Fruit fly (Drosophila melanogaster) whole organism, adult: Measurements from ENCODE around the gene eIF3l.

ENCODE experiments used
- CG11617 ChIP-seq: fragments of 200-800 bp; sonication (Bioruptor generic); optimal IDR thresholded peaks from 2 replicates; lab custom pipeline; 2017; ENCODE audit warnings: mild to moderate bottlenecking, missing biosample characterization, missing genetic modification reagents, missing genetic modification characterization
- CG12768 ChIP-seq: fragments of 200-800 bp; sonication (Bioruptor generic); optimal IDR thresholded peaks from 2 replicates; lab custom pipeline; 2017; ENCODE audit warnings: missing biosample characterization, missing genetic modification characterization, mild to moderate bottlenecking, moderate library complexity, missing genetic modification reagents
- CG14711 ChIP-seq: fragments of 200-800 bp; sonication (Bioruptor generic); optimal IDR thresholded peaks from 2 replicates; lab custom pipeline; 2018; ENCODE audit warnings: missing biosample characterization, mild to moderate bottlenecking, missing genetic modification characterization, moderate library complexity
- CG1620 ChIP-seq: fragments of 200-800 bp; sonication (Bioruptor generic); optimal IDR thresholded peaks from 2 replicates; lab custom pipeline; 2016; ENCODE audit warnings: missing biosample characterization, missing genetic modification characterization
- CG33017 ChIP-seq: fragments of 200-800 bp; sonication (Bioruptor generic); optimal IDR thresholded peaks from 2 replicates; lab custom pipeline; 2018; ENCODE audit warnings: missing biosample characterization, mild to moderate bottlenecking, missing genetic modification characterization, moderate library complexity
- CG5204 ChIP-seq: fragments of 200-800 bp; sonication (Bioruptor generic); optimal IDR thresholded peaks from 2 replicates; lab custom pipeline; 2016; ENCODE audit warnings: missing biosample characterization, missing genetic modification characterization
- CG7045 ChIP-seq: fragments of 200-800 bp; sonication (Bioruptor generic); optimal IDR thresholded peaks from 2 replicates; lab custom pipeline; 2017; ENCODE audit warnings: missing biosample characterization, mild to moderate bottlenecking, missing genetic modification characterization
- CG7101 ChIP-seq: fragments of 200-800 bp; sonication (Bioruptor generic); optimal IDR thresholded peaks from 2 replicates; lab custom pipeline; 2018; ENCODE audit warnings: missing biosample characterization, mild to moderate bottlenecking, missing genetic modification characterization, moderate library complexity
- Clk ChIP-seq: fragments of 200-800 bp; sonication (Bioruptor generic); optimal IDR thresholded peaks from 2 replicates; lab custom pipeline; 2017; ENCODE audit warnings: missing biosample characterization, missing genetic modification characterization
- Crg-1 ChIP-seq: fragments of 200-800 bp; sonication (Bioruptor generic); optimal IDR thresholded peaks from 2 replicates; lab custom pipeline; 2016; ENCODE audit warnings: missing biosample characterization, missing genetic modification characterization
- Hr96 ChIP-seq: fragments of 200-800 bp; sonication (Bioruptor generic); optimal IDR thresholded peaks from 2 replicates; lab custom pipeline; 2016; ENCODE audit warnings: missing biosample characterization, missing genetic modification characterization
- Mnt ChIP-seq: fragments of 200-800 bp; sonication (Bioruptor generic); optimal IDR thresholded peaks from 2 replicates; lab custom pipeline; 2016; ENCODE audit warnings: missing biosample characterization, mild to moderate bottlenecking, missing genetic modification characterization
- bab1 ChIP-seq: fragments of 200-800 bp; sonication (Bioruptor generic); optimal IDR thresholded peaks from 3 replicates; lab custom pipeline; 2019; ENCODE audit warnings: missing biosample characterization, mild to moderate bottlenecking, missing genetic modification characterization, moderate library complexity
- cic ChIP-seq: fragments of 200-800 bp; sonication (Bioruptor generic); optimal IDR thresholded peaks from 2 replicates; lab custom pipeline; 2017; ENCODE audit warnings: missing biosample characterization, mild to moderate bottlenecking, missing genetic modification characterization, moderate library complexity
- cnc ChIP-seq, 2 experiments: fragments of >200 bp; optimal IDR thresholded peaks; 2 replicates each; lab custom pipeline; 2017
- kay ChIP-seq: fragments of 200-800 bp; sonication (Bioruptor generic); peaks from one replicate; lab custom pipeline; 2016; ENCODE audit warnings: missing biosample characterization, missing genetic modification characterization, borderline replicate concordance
- ovo ChIP-seq: fragments of 200-800 bp; sonication (Bioruptor generic); optimal IDR thresholded peaks from 2 replicates; lab custom pipeline; 2016; ENCODE audit warnings: missing biosample characterization, missing genetic modification characterization
- pad ChIP-seq: fragments of 200-800 bp; sonication (Bioruptor generic); optimal IDR thresholded peaks from 3 replicates; lab custom pipeline; 2017; ENCODE audit warnings: missing biosample characterization, missing genetic modification characterization, mild to moderate bottlenecking, moderate library complexity, missing genetic modification reagents
- tj ChIP-seq: fragments of 200-800 bp; sonication (Bioruptor generic); optimal IDR thresholded peaks from 3 replicates; lab custom pipeline; 2017; ENCODE audit warnings: missing biosample characterization, mild to moderate bottlenecking, missing genetic modification characterization, moderate library complexity
- toe ChIP-seq: fragments of 200-800 bp; sonication (Bioruptor generic); optimal IDR thresholded peaks from 2 replicates; lab custom pipeline; 2016; ENCODE audit warnings: missing biosample characterization, missing genetic modification characterization

eIF3l gene

DNA sequence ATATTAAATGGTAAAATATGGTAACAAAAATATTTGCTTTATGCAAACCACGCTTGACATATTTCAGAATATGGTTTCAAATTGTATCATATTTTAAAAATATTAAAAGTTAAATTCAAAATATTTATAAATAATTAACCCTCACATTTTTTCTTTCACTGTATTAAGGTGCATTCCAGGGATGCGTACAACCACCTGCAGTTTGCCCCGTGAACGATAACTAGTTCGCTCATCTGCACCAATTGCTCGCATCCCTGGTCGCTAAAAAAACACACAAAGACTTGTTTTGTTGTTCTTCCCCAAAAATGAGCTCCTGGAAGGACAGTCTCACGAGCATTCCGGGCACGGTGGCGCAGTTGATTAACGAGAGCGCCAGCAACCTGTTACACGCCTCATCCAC lies 14.0 kb downstream of the eIF3l start, which contains the start of gene DEF8:
TSS of gene DEF8 (plus strand) at position 229 of the 400 bp plus-strand sequence.
- peak; percentile 60 for TF ChIP-seq Mnt (GFP tag; lab: Kevin White, UChicago)
- peak; percentile 46 for TF ChIP-seq Clk (GFP tag; lab: Kevin White, UChicago)
- peak; percentile 77 for TF ChIP-seq CG7101 (tag; lab: Kevin White, UChicago)
- peak; percentile 48 for TF ChIP-seq pad (GFP tag; lab: Kevin White, UChicago)
- TF ChIP-seq CG14711 (tag; lab: Kevin White, UChicago), result peak; percentile 85
- peak; percentile 55 for TF ChIP-seq Hr96 (GFP tag; lab: Kevin White, UChicago)
- no peak for TF ChIP-seq cic (GFP tag; lab: Kevin White, UChicago)
- TF ChIP-seq CG11617 (GFP tag; lab: Kevin White, UChicago), result peak; percentile 84
- TF ChIP-seq bab1, result peak; percentile 80
- TF ChIP-seq toe, result peak; percentile 71
- peak; percentile 36 for TF ChIP-seq Crg-1
- TF ChIP-seq CG12768 (GFP tag; lab: Kevin White, UChicago), result peak; percentile 60
- TF ChIP-seq cnc (optimal IDR thresholded peaks at IDR 0.05; lab: Kevin White, UChicago), result no peak
- TF ChIP-seq CG7045 (GFP tag; lab: Kevin White, UChicago), result peak; percentile 69
- TF ChIP-seq tj, result peak; percentile 49
- peak; percentile 63 for TF ChIP-seq CG33017 (tag; lab: Kevin White, UChicago)
- TF ChIP-seq kay, result no peak
- no peak for TF ChIP-seq CG5204
- peak; percentile 47 for TF ChIP-seq ovo (GFP tag; lab: Kevin White, UChicago)
- TF ChIP-seq CG1620, result peak; percentile 71

DNA sequence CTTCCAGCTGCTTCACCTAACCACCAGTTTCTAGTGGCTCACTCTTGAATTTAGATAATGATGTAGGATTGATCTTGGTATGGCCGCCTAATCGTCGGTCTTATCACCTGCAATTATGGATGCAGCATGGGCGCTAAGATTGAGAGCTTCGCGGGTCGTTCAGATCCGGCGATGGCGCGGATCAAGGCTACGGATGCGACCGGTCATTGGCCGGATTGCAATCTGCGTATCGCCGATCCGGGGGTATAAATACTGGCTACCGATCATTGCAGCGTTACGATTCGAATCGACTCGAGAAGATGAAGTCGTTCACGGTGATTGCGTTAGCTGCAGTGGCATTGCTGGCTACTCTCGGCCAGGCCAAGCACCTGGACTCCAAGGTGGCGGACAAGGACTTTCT lies 16.8 kb downstream of the eIF3l start, which contains the start of gene Lsp2:
TSS of gene Lsp2 (plus strand) at position 283 of the 400 bp plus-strand sequence.
- TF ChIP-seq kay, result no peak
- no peak for TF ChIP-seq Crg-1
- TF ChIP-seq CG14711 (tag; lab: Kevin White, UChicago), result no peak
- no peak for TF ChIP-seq CG7045 (GFP tag; lab: Kevin White, UChicago)
- TF ChIP-seq Hr96 (GFP tag; lab: Kevin White, UChicago), result no peak
- no peak for TF ChIP-seq CG1620
- TF ChIP-seq CG12768 (GFP tag; lab: Kevin White, UChicago), result no peak
- no peak for TF ChIP-seq CG5204
- no peak for TF ChIP-seq tj
- TF ChIP-seq Clk (GFP tag; lab: Kevin White, UChicago), result no peak
- no peak for TF ChIP-seq Mnt (GFP tag; lab: Kevin White, UChicago)
- TF ChIP-seq ovo (GFP tag; lab: Kevin White, UChicago), result no peak
- no peak for TF ChIP-seq cnc (optimal IDR thresholded peaks at IDR 0.05; lab: Kevin White, UChicago)
- TF ChIP-seq pad (GFP tag; lab: Kevin White, UChicago), result no peak
- no peak for TF ChIP-seq CG7101 (tag; lab: Kevin White, UChicago)
- no peak for TF ChIP-seq CG11617 (GFP tag; lab: Kevin White, UChicago)
- no peak for TF ChIP-seq CG33017 (tag; lab: Kevin White, UChicago)
- no peak for TF ChIP-seq cic (GFP tag; lab: Kevin White, UChicago)

DNA sequence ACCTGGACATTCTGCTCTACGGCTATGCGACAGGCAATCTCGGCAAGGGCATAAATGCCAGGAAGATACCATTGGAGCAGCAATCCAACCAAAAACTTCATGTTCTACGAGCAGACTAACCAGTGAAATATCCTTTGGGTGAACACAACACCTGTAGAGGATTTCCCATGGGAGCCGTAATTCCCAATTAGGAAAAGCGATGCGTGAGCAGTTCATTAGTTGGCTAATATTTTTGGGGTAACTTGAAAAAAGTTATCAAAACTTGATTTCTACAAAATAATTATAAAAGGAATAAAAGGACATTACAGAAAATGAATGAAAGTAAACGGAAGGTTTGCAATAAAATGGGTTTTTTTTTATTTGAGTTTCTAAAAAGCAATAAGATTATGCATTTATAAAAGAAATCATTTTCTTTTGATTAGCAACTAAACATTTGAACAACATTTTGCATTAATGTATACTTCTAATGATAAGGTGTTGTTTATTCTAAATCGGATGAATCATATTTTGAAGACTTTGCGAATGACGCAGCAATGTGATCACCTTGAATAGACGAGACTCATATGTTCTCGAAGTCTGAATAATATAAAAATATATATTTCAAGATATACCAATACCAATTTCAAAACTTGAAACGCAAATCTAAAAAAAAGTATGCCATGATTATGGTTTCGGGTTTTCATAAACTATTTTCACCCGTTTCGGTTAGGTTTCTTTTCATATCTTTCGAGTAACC lies 18.4 kb downstream of the eIF3l start, which contains the start of the genes Ir68b and CG34241:
TSS of gene Ir68b (minus strand) at position 101 of the 736 bp plus-strand sequence.
TSS of gene CG34241 (plus strand) at position 686 of the 736 bp plus-strand sequence.
- TF ChIP-seq bab1, result no peak
- TF ChIP-seq CG5204, result no peak
- no peak for TF ChIP-seq Hr96 (GFP tag; lab: Kevin White, UChicago)
- no peak for TF ChIP-seq CG14711 (tag; lab: Kevin White, UChicago)
- TF ChIP-seq Clk (GFP tag; lab: Kevin White, UChicago), result no peak
- TF ChIP-seq cic (GFP tag; lab: Kevin White, UChicago), result no peak
- TF ChIP-seq CG7045 (GFP tag; lab: Kevin White, UChicago), result no peak
- TF ChIP-seq CG33017 (tag; lab: Kevin White, UChicago), result no peak
- TF ChIP-seq kay, result no peak
- no peak for TF ChIP-seq pad (GFP tag; lab: Kevin White, UChicago)
- TF ChIP-seq CG1620, result no peak
- no peak for TF ChIP-seq CG12768 (GFP tag; lab: Kevin White, UChicago)
- no peak for TF ChIP-seq ovo (GFP tag; lab: Kevin White, UChicago)
- TF ChIP-seq tj, result no peak
- no peak for TF ChIP-seq Crg-1
- TF ChIP-seq toe, result no peak
- no peak for TF ChIP-seq cnc (optimal IDR thresholded peaks at IDR 0.05; lab: Kevin White, UChicago)

DNA sequence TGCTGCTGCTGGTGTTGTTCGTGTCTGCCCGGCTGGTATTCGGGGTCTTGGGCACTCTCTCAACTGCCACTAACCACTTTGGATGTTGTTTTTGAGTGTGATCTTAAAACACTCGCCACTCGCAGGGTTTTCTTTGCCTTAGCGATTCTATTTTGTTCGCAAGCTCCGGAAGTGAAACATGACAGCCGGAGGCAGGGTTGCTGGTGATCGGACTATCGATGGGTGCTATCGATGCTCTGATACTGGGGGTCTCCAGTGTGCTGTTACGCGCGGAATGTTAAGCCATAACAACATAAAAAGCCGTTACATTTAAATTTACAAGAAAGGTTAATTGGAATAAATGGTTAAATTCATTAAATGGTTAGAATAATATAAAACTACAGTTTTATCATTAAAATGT lies 20.9 kb downstream of the eIF3l start, which contains the start of gene yps:
TSS of gene yps (minus strand) at position 176 of the 400 bp plus-strand sequence.
- TF ChIP-seq CG12768 (GFP tag; lab: Kevin White, UChicago), result peak; percentile 93
- TF ChIP-seq cnc (optimal IDR thresholded peaks at IDR 0.05; lab: Kevin White, UChicago), result no peak
- TF ChIP-seq kay, result no peak
- TF ChIP-seq CG1620, result peak; percentile 95
- peak; percentile 93 for TF ChIP-seq ovo (GFP tag; lab: Kevin White, UChicago)
- peak; percentile 85 for TF ChIP-seq CG14711 (tag; lab: Kevin White, UChicago)
- peak; percentile 97 for TF ChIP-seq CG7101 (tag; lab: Kevin White, UChicago)
- TF ChIP-seq CG5204, result no peak
- TF ChIP-seq CG11617 (GFP tag; lab: Kevin White, UChicago), result peak; percentile 96
- peak; percentile 96 for TF ChIP-seq Mnt (GFP tag; lab: Kevin White, UChicago)
- peak; percentile 82 for TF ChIP-seq cic (GFP tag; lab: Kevin White, UChicago)
- peak; percentile 93 for TF ChIP-seq Hr96 (GFP tag; lab: Kevin White, UChicago)
- TF ChIP-seq toe, result no peak
- peak; percentile 88 for TF ChIP-seq pad (GFP tag; lab: Kevin White, UChicago)
- TF ChIP-seq Crg-1, result peak; percentile 96
- TF ChIP-seq CG33017 (tag; lab: Kevin White, UChicago), result peak; percentile 88
- TF ChIP-seq tj, result peak; percentile 76
- peak; percentile 96 for TF ChIP-seq CG7045 (GFP tag; lab: Kevin White, UChicago)
- peak; percentile 96 for TF ChIP-seq bab1
- peak; percentile 80 for TF ChIP-seq Clk (GFP tag; lab: Kevin White, UChicago)

DNA sequence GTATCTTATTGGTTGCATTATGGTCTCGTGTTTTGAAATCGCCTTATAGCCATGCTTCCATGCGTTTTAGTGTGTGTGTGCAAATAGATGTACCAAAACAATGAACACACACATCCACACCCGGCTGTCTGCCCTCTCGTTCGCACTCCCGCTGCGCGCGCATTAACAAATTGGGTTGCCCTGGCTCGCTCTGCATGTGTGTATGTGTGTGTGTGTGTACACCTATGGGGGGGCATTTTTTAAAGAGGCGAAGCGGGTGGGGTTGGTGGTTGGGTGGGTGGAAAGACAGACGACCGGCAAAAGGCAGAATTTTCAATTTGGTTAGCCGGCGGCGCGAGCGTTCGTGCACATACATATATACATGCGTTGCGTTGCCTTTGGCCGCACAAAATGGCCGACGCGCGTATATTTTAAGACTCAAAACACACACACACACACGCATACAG lies 21.7 kb downstream of the eIF3l start:
- TF ChIP-seq CG1620 (no peak), cnc (optimal IDR thresholded peaks at IDR 0.05; lab: Kevin White, UChicago) (no peak), Clk (GFP tag; lab: Kevin White, UChicago) (no peak), Mnt (GFP tag; lab: Kevin White, UChicago) (peak; percentile 94), CG33017 (tag; lab: Kevin White, UChicago) (peak; percentile 18), CG7101 (tag; lab: Kevin White, UChicago) (peak; percentile 50), tj (peak; percentile 62), ovo (GFP tag; lab: Kevin White, UChicago) (no peak), CG12768 (GFP tag; lab: Kevin White, UChicago) (peak; percentile 87), cic (GFP tag; lab: Kevin White, UChicago) (peak; percentile 87), CG11617 (GFP tag; lab: Kevin White, UChicago) (no peak), kay (no peak), CG7045 (GFP tag; lab: Kevin White, UChicago) (peak; percentile 20), CG14711 (tag; lab: Kevin White, UChicago) (peak; percentile 64), Crg-1 (no peak), bab1 (peak; percentile 31), CG5204 (no peak), Hr96 (GFP tag; lab: Kevin White, UChicago) (no peak), pad (GFP tag; lab: Kevin White, UChicago) (peak; percentile 54), toe (no peak)
